Fruit fly (Drosophila melanogaster) whole organism, embryonic: Measurements from ENCODE around the gene CG33299.

Experiments
- Atf3 ChIP-seq: fragments of 200-800 bp; sonication (Bioruptor generic); optimal IDR thresholded peaks from 3 replicates; lab custom pipeline; 2016; ENCODE audit warnings: missing biosample characterization, missing genetic modification characterization
- Atf6 ChIP-seq: fragments of 200-800 bp; sonication (Bioruptor generic); IDR thresholded peaks from 2 replicates; pipeline ENCODE4 v1.3.6; 2022; ENCODE audit warnings: missing biosample characterization, missing genetic modification characterization
- Blimp-1 ChIP-seq: fragments of 200-800 bp; sonication (Bioruptor generic); optimal IDR thresholded peaks from 3 replicates; lab custom pipeline; 2018; ENCODE audit warnings: missing biosample characterization, missing genetic modification characterization, mild to moderate bottlenecking, moderate library complexity, missing genetic modification reagents
- CG10209 ChIP-seq: fragments of 200-800 bp; sonication (Bioruptor generic); optimal IDR thresholded peaks from 3 replicates; lab custom pipeline; 2017; ENCODE audit warnings: missing biosample characterization, mild to moderate bottlenecking, missing genetic modification characterization, missing genetic modification reagents
- CG10366 ChIP-seq: fragments of 200-800 bp; sonication (Bioruptor generic); IDR thresholded peaks from 2 replicates; pipeline ENCODE4 v1.3.6; 2022; ENCODE audit warnings: missing biosample characterization, missing genetic modification characterization
- CG10462 ChIP-seq: fragments of 200-800 bp; sonication (Bioruptor generic); optimal IDR thresholded peaks from 2 replicates; lab custom pipeline; 2016; ENCODE audit warnings: missing biosample characterization, missing genetic modification characterization
- CG11085 ChIP-seq: fragments of 200-800 bp; sonication (Bioruptor generic); IDR thresholded peaks from 2 replicates; pipeline ENCODE4 v1.3.6; 2022; ENCODE audit warnings: missing biosample characterization, missing genetic modification characterization
- CG11504 ChIP-seq: fragments of 200-800 bp; sonication (Bioruptor generic); optimal IDR thresholded peaks from 3 replicates; lab custom pipeline; 2019; ENCODE audit warnings: missing biosample characterization, mild to moderate bottlenecking, missing genetic modification characterization, moderate library complexity
- CG13775 ChIP-seq: fragments of 200-800 bp; sonication (Bioruptor generic); optimal IDR thresholded peaks from 3 replicates; lab custom pipeline; 2017; ENCODE audit warnings: missing biosample characterization, mild to moderate bottlenecking, missing genetic modification characterization
- CG18599 ChIP-seq: fragments of 200-800 bp; sonication (Bioruptor generic); optimal IDR thresholded peaks from 3 replicates; lab custom pipeline; 2017; ENCODE audit warnings: missing biosample characterization, missing genetic modification characterization, mild to moderate bottlenecking, moderate library complexity, missing genetic modification reagents
- CG2712 ChIP-seq: fragments of 200-800 bp; optimal IDR thresholded peaks from 3 replicates; lab custom pipeline; 2019; ENCODE audit warnings: missing biosample characterization, mild to moderate bottlenecking, missing genetic modification characterization, moderate library complexity
- CG4404 ChIP-seq: fragments of 200-800 bp; sonication (Bioruptor generic); IDR thresholded peaks from 2 replicates; pipeline ENCODE4 v1.3.6; 2022; ENCODE audit warnings: missing biosample characterization, missing genetic modification characterization
- CG7556 ChIP-seq: fragments of 200-800 bp; sonication (Bioruptor generic); optimal IDR thresholded peaks from 2 replicates; lab custom pipeline; 2017; ENCODE audit warnings: missing biosample characterization, mild to moderate bottlenecking, missing genetic modification characterization
- CG7839 ChIP-seq: fragments of 200-800 bp; sonication (Bioruptor generic); optimal IDR thresholded peaks from 3 replicates; lab custom pipeline; 2018; ENCODE audit warnings: missing biosample characterization, mild to moderate bottlenecking, missing genetic modification characterization, moderate library complexity
- CG9797 ChIP-seq: fragments of 200-800 bp; sonication (Bioruptor generic); optimal IDR thresholded peaks from 3 replicates; lab custom pipeline; 2018; ENCODE audit warnings: missing biosample characterization, mild to moderate bottlenecking, missing genetic modification characterization
- CG9817 ChIP-seq: fragments of 200-800 bp; sonication (Bioruptor generic); optimal IDR thresholded peaks from 2 replicates; lab custom pipeline; 2018; ENCODE audit warnings: missing biosample characterization, mild to moderate bottlenecking, missing genetic modification characterization, moderate library complexity
- D19B ChIP-seq: fragments of 200-800 bp; sonication (Bioruptor generic); optimal IDR thresholded peaks from 2 replicates; lab custom pipeline; 2017; ENCODE audit warnings: missing biosample characterization, mild to moderate bottlenecking, missing genetic modification characterization
- Elba2 ChIP-seq: fragments of 200-800 bp; sonication (Bioruptor generic); optimal IDR thresholded peaks from 3 replicates; lab custom pipeline; 2016; ENCODE audit warnings: missing biosample characterization, missing genetic modification characterization
- MBD-R2 ChIP-seq: fragments of 200-800 bp; sonication (Bioruptor generic); IDR thresholded peaks from 2 replicates; pipeline ENCODE4 v1.3.6; 2022; ENCODE audit warnings: missing biosample characterization, missing genetic modification characterization
- Rfx ChIP-seq: fragments of 200-800 bp; sonication (Bioruptor generic); IDR thresholded peaks from 2 replicates; pipeline ENCODE4 v1.3.6; 2022; ENCODE audit warnings: missing biosample characterization, missing genetic modification characterization
- Scr ChIP-seq: fragments of 200-800 bp; sonication (Bioruptor generic); IDR thresholded peaks from 2 replicates; pipeline ENCODE4 v1.3.6; 2022; ENCODE audit warnings: missing biosample characterization, missing genetic modification characterization; ENCODE audit not compliant: partially characterized antibody
- Ssrp ChIP-seq: fragments of 200-800 bp; sonication (Bioruptor generic); optimal IDR thresholded peaks from 2 replicates; lab custom pipeline; 2018; ENCODE audit warnings: missing biosample characterization, mild to moderate bottlenecking, missing genetic modification characterization, moderate library complexity
- Vsx1 ChIP-seq: fragments of 200-800 bp; sonication (Bioruptor generic); optimal IDR thresholded peaks from 2 replicates; lab custom pipeline; 2017; ENCODE audit warnings: missing biosample characterization, mild to moderate bottlenecking, missing genetic modification characterization, missing genetic modification reagents
- amos ChIP-seq: fragments of 200-800 bp; sonication (Bioruptor generic); IDR thresholded peaks from 2 replicates; pipeline ENCODE4 v1.3.6; 2022; ENCODE audit warnings: missing biosample characterization, missing genetic modification characterization; ENCODE audit not compliant: partially characterized antibody
- ara ChIP-seq: fragments of 200-800 bp; sonication (Bioruptor generic); IDR thresholded peaks from 2 replicates; pipeline ENCODE4 v1.3.6; 2022; ENCODE audit warnings: missing biosample characterization, missing genetic modification characterization
- ase ChIP-seq: fragments of 200-800 bp; sonication (Bioruptor generic); IDR thresholded peaks from 3 replicates; pipeline ENCODE4 v1.3.6; 2022; ENCODE audit warnings: missing biosample characterization, missing genetic modification characterization
- bowl ChIP-seq: fragments of 200-800 bp; sonication (Bioruptor generic); IDR thresholded peaks from 2 replicates; pipeline ENCODE4 v1.3.6; 2022; ENCODE audit warnings: missing biosample characterization, missing genetic modification characterization
- chif ChIP-seq, 2 experiments: fragments of 200-800 bp; sonication (Bioruptor generic); optimal IDR thresholded peaks; 3 replicates each; lab custom pipeline; 2016; ENCODE audit warnings: missing biosample characterization in 2 of 2, missing genetic modification characterization in 2 of 2
- crc ChIP-seq: fragments of 200-800 bp; sonication (Bioruptor generic); optimal IDR thresholded peaks from 2 replicates; lab custom pipeline; 2016; ENCODE audit warnings: missing biosample characterization, missing genetic modification characterization
- crol ChIP-seq: fragments of 200-800 bp; sonication (Bioruptor generic); IDR thresholded peaks from 2 replicates; pipeline ENCODE4 v1.3.6; 2022; ENCODE audit warnings: missing biosample characterization, missing genetic modification characterization
- fru ChIP-seq: fragments of >200 bp; optimal IDR thresholded peaks from 2 replicates; lab custom pipeline; 2017
- gcm ChIP-seq: fragments of 200-800 bp; sonication (Bioruptor generic); optimal IDR thresholded peaks from 2 replicates; lab custom pipeline; 2019; ENCODE audit warnings: missing biosample characterization, mild to moderate bottlenecking, missing genetic modification characterization, moderate library complexity
- hbn ChIP-seq: fragments of 200-800 bp; sonication (Bioruptor generic); IDR thresholded peaks from 2 replicates; pipeline ENCODE4 v1.3.6; 2022; ENCODE audit warnings: missing biosample characterization, missing genetic modification characterization; ENCODE audit not compliant: partially characterized antibody
- hkb ChIP-seq, 2 experiments: fragments of 200-800 bp in 1 of 2; fragments of >200 bp in 1 of 2; sonication (Bioruptor generic) in 1 of 2; IDR thresholded peaks in 1 of 2; optimal IDR thresholded peaks in 1 of 2; 2 replicates each; pipeline versions ENCODE4 v1.3.6 to Lab custom; 2017 to 2022; ENCODE audit warnings: missing biosample characterization in 1 of 2, missing genetic modification characterization in 1 of 2
- kah ChIP-seq: fragments of 200-800 bp; sonication (Bioruptor generic); optimal IDR thresholded peaks from 2 replicates; lab custom pipeline; 2018; ENCODE audit warnings: missing biosample characterization, mild to moderate bottlenecking, missing genetic modification characterization
- lilli ChIP-seq: fragments of 200-800 bp; sonication (Bioruptor generic); optimal IDR thresholded peaks from 3 replicates; lab custom pipeline; 2016; ENCODE audit warnings: missing biosample characterization, missing genetic modification characterization
- lmd ChIP-seq: fragments of 200-800 bp; sonication (Bioruptor generic); IDR thresholded peaks from 2 replicates; pipeline ENCODE4 v1.3.6; 2022; ENCODE audit warnings: missing biosample characterization, missing genetic modification characterization
- luna ChIP-seq: fragments of 200-800 bp; sonication (Bioruptor generic); optimal IDR thresholded peaks from 2 replicates; lab custom pipeline; 2016; ENCODE audit warnings: missing biosample characterization, missing genetic modification characterization
- mirr ChIP-seq: fragments of 200-800 bp; sonication (Bioruptor generic); optimal IDR thresholded peaks from 3 replicates; lab custom pipeline; 2018; ENCODE audit warnings: missing biosample characterization, mild to moderate bottlenecking, missing genetic modification characterization
- p53 ChIP-seq: fragments of 200-800 bp; sonication (Bioruptor generic); optimal IDR thresholded peaks from 2 replicates; lab custom pipeline; 2016; ENCODE audit warnings: missing biosample characterization, missing genetic modification characterization
- sd ChIP-seq: fragments of 200-800 bp; sonication (Bioruptor generic); optimal IDR thresholded peaks from 3 replicates; lab custom pipeline; 2018; ENCODE audit warnings: missing biosample characterization, mild to moderate bottlenecking, missing genetic modification characterization, moderate library complexity
- seq ChIP-seq: fragments of 200-800 bp; sonication (Bioruptor generic); IDR thresholded peaks from 2 replicates; pipeline ENCODE4 v1.3.6; 2022; ENCODE audit warnings: missing biosample characterization, missing genetic modification characterization
- sisA ChIP-seq: fragments of 200-800 bp; sonication (Bioruptor generic); IDR thresholded peaks from 2 replicates; pipeline ENCODE4 v1.3.6; 2022; ENCODE audit warnings: missing biosample characterization, missing genetic modification characterization
- slou ChIP-seq: fragments of 200-800 bp; sonication (Bioruptor generic); optimal IDR thresholded peaks from 3 replicates; lab custom pipeline; 2016; ENCODE audit warnings: missing biosample characterization, missing genetic modification characterization
- toy ChIP-seq: fragments of 200-800 bp; sonication (Bioruptor generic); IDR thresholded peaks from 2 replicates; pipeline ENCODE4 v1.3.6; 2022; ENCODE audit warnings: missing biosample characterization, missing genetic modification characterization
- ttk ChIP-seq: fragments of 200-800 bp; sonication (Bioruptor generic); IDR thresholded peaks from 2 replicates; pipeline ENCODE4 v2.1.2; 2022; ENCODE audit warnings: missing biosample characterization, missing genetic modification characterization
- twi ChIP-seq: fragments of 200-800 bp; optimal IDR thresholded peaks from 2 replicates; lab custom pipeline; 2019; ENCODE audit warnings: missing biosample characterization, mild to moderate bottlenecking, missing genetic modification characterization, moderate library complexity
- tx ChIP-seq: fragments of 200-800 bp; sonication (Bioruptor generic); optimal IDR thresholded peaks from 2 replicates; lab custom pipeline; 2016; ENCODE audit warnings: missing biosample characterization, missing genetic modification characterization

The CG33299 gene

DNA sequence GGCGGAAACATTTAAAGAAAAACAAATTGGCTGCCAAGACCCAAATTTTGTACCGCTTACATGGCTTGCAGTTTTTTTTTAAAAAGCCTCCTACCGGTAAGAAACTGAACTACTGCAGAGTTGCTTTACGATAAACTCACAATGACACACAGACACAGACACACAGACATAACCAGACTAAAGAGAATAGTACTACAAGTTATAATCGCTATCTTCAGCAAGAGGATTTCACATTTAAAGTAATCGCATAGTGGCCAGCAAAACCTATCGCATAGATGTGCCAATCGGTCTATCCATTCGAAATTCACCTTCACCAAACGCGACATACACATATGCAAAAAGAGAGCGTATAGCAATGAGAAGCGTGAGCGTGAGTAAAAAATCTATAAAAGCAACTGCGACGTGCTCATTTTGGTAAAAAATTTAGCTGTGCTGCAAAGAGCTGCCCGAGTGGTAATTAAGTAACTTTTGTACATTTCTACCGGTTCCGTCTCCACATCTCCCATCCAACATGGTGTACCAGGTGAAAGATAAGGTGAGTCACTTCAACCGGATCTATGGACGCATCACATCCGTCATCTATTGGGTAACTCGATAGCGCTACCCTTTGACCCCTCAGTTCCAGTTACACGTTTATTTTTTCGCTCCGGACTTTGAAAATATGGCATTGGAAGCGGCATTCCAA is 43.3 kb upstream of the CG33299 start, which contains the start of gene Trx2 (continued):
- peak; percentile 45 for TF ChIP-seq hkb (optimal IDR thresholded peaks at IDR 0.05; lab: Kevin White, UChicago)
- TF ChIP-seq hkb (GFP tag; IDR thresholded peaks at IDR 0.05; lab: Robert Waterston, UW), result peak; percentile 49; the same call in 1 of the 2 replicates

DNA sequence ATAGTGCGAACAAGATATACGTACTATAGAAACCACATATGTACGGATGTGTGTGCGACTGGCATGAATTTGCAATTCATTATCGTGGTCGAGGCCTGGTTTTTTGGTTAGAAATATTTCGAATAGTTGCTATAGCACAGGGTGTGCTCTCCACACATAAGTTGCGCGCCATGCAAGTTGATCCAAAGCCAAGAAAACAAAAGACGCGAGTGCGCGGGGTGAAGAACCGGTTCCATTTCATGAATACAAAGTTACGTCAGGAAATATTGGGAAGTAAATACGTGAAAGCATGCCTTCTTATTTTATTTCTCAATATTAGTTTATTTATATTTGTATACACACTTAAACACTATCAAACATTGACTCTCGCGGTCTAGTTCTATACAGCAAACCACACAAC is 42.5 kb upstream of the CG33299 start:
- peak; percentile 33 for TF ChIP-seq CG18599 (GFP tag; lab: Kevin White, UChicago)
- TF ChIP-seq gcm (GFP tag; lab: Kevin White, UChicago), result peak; percentile 17
- TF ChIP-seq CG9817 (tag; lab: Kevin White, UChicago), result no peak
- TF ChIP-seq ttk (GFP tag; lab: Robert Waterston, UW), result no peak
- TF ChIP-seq CG9797 (GFP tag; lab: Kevin White, UChicago), result no peak
- TF ChIP-seq ase (GFP tag; lab: Robert Waterston, UW), result no peak
- TF ChIP-seq seq, result 0 out of 2 replicates have a peak, but pooled peaks have one; percentile 8
- peak; percentile 51 for TF ChIP-seq CG10366 (GFP tag; lab: Robert Waterston, UW)
- no peak for TF ChIP-seq crc
- no peak for TF ChIP-seq CG10209 (GFP tag; lab: Kevin White, UChicago)
- TF ChIP-seq mirr (GFP tag; lab: Kevin White, UChicago), result peak; percentile 40
- peak; percentile 35; the same call in 1 of the 2 replicates for TF ChIP-seq ara (GFP tag; lab: Robert Waterston, UW)
- TF ChIP-seq sd (tag; lab: Kevin White, UChicago), result peak; percentile 98
- TF ChIP-seq tx (GFP tag; lab: Kevin White, UChicago), result no peak
- no peak for TF ChIP-seq slou (GFP tag; lab: Kevin White, UChicago)
- no peak for TF ChIP-seq Atf3
- TF ChIP-seq MBD-R2, result no peak; the same call in 1 of the 2 replicates
- TF ChIP-seq CG11504 (tag; lab: Kevin White, UChicago), result peak; percentile 38
- no peak for TF ChIP-seq p53 (GFP tag; lab: Kevin White, UChicago)
- TF ChIP-seq Rfx (GFP tag; lab: Robert Waterston, UW), result peak; percentile 58
- no peak for TF ChIP-seq bowl (GFP tag; lab: Robert Waterston, UW)
- peak; percentile 41 for TF ChIP-seq Ssrp (tag; lab: Kevin White, UChicago)
- TF ChIP-seq lilli, result peak; percentile 22
- no peak for TF ChIP-seq CG11085
- TF ChIP-seq twi, result no peak
- peak; percentile 19 for TF ChIP-seq CG7839 (tag; lab: Kevin White, UChicago)
- no peak for TF ChIP-seq amos (GFP tag; lab: Robert Waterston, UW)
- no peak for TF ChIP-seq luna
- TF ChIP-seq hbn (GFP tag; lab: Robert Waterston, UW), result no peak
- no peak for TF ChIP-seq sisA (GFP tag; lab: Robert Waterston, UW)
- peak; percentile 3 for TF ChIP-seq kah
- no peak for TF ChIP-seq Elba2 (GFP tag; lab: Kevin White, UChicago)
- no peak for TF ChIP-seq toy (GFP tag; lab: Robert Waterston, UW)
- no peak for TF ChIP-seq chif (GFP tag; optimal IDR thresholded peaks at IDR 0.05; lab: Kevin White, UChicago)
- TF ChIP-seq fru (lab: Kevin White, UChicago), result no peak
- 0 out of 2 replicates have a peak, but pooled peaks have one; percentile 22 for TF ChIP-seq Atf6 (GFP tag; lab: Robert Waterston, UW)
- peak; percentile 35 for TF ChIP-seq CG2712 (tag; lab: Kevin White, UChicago)
- TF ChIP-seq lmd (GFP tag; lab: Robert Waterston, UW), result no peak
- TF ChIP-seq CG4404 (GFP tag; lab: Robert Waterston, UW), result no peak
- no peak for TF ChIP-seq D19B (GFP tag; lab: Kevin White, UChicago)
- no peak for TF ChIP-seq Vsx1
- TF ChIP-seq CG10462 (GFP tag; lab: Kevin White, UChicago), result no peak
- no peak for TF ChIP-seq CG13775 (GFP tag; lab: Kevin White, UChicago)
- peak; percentile 44 for TF ChIP-seq crol (GFP tag; lab: Robert Waterston, UW)
- peak; percentile 45 for TF ChIP-seq Blimp-1 (GFP tag; lab: Kevin White, UChicago)
- no peak for TF ChIP-seq Scr (GFP tag; lab: Robert Waterston, UW)
- TF ChIP-seq CG7556, result peak; percentile 12
